Worm (Caenorhabditis elegans): Measurements from ENCODE around the gene C32B5.15.

DNA sequence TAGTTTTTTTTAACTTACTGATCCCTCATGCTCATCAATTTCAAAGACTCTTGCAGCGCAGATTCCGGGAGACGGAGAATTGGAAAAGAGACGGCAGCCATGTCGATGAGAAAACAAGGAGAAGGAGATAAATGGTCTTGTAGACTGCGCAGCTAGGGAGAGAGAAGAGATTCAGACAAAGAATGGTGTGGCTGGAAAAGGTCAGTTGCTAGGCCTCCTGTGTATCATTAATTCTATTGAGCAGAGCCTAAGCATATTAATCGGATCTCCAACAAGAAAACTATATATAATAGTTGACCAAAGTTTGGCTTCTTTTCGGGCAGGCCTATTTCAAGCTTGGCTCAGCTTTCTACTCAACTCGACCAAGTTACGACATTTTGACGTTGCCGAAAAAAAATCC, 26.7 kb upstream of the C32B5.15 start, which contains the start of gene fbxb-29:
- no peak for TF ChIP-seq ama-1 (optimal IDR thresholded peaks at IDR 0.05)
- TF ChIP-seq ama-1 (GFP tag; optimal IDR thresholded peaks at IDR 0.05), result no peak
- no peak for TF ChIP-seq unc-62 (GFP tag; optimal IDR thresholded peaks at IDR 0.05)
- TF ChIP-seq mxl-1 (tag; optimal IDR thresholded peaks at IDR 0.05), result no peak
- TF ChIP-seq ceh-40 (GFP tag; IDR thresholded peaks at IDR 0.05), result no peak
- no peak for TF ChIP-seq madf-10 (tag; optimal IDR thresholded peaks at IDR 0.05)
- TF ChIP-seq pha-4 (tag; optimal IDR thresholded peaks at IDR 0.05), result no peak

All from whole organism, young adult.